Worm (Caenorhabditis elegans): Measurements from ENCODE around the gene grl-29.

- TF ChIP-seq hpl-2 (GFP tag; optimal IDR thresholded peaks at IDR 0.05) (no peak), dsc-1 (tag; optimal IDR thresholded peaks at IDR 0.05) (no peak), zag-1 (tag; optimal IDR thresholded peaks at IDR 0.05) (no peak), ama-1 (optimal IDR thresholded peaks at IDR 0.05) (no peak), dpl-1 (GFP tag; optimal IDR thresholded peaks at IDR 0.05) (no peak), ceh-82 (tag; optimal IDR thresholded peaks at IDR 0.05) (no peak), nhr-76 (tag; optimal IDR thresholded peaks at IDR 0.05) (no peak), ztf-4 (tag; optimal IDR thresholded peaks at IDR 0.05) (no peak), egl-27 (tag; optimal IDR thresholded peaks at IDR 0.05) (no peak)
These were observed 25.3 kb upstream of the grl-29 start for ce11 chrV:3580385-3580784.
